Worm (Caenorhabditis elegans) whole organism, L2 larva: ENCODE data around the gene tsp-10.
A peak's percentile ranks its signal among the peaks of the same experiment; 100 is the strongest.

Experiments
- C34F6.9 ChIP-seq: fragments of 150-350 bp; optimal IDR thresholded peaks from 2 replicates; lab custom pipeline; 2014; ENCODE audit warnings: missing biosample characterization, missing genetic modification characterization
- F13H6.1 ChIP-seq: sonication (generic microtip); optimal IDR thresholded peaks from 2 replicates; lab custom pipeline; 2016; ENCODE audit warnings: missing genetic modification characterization, missing compliant biosample characterization
- R02D3.7 ChIP-seq: fragments of 150-350 bp; optimal IDR thresholded peaks from 2 replicates; lab custom pipeline; 2014; ENCODE audit warnings: missing biosample characterization, missing genetic modification characterization
- Y55F3AM.14 ChIP-seq: fragments of 200-800 bp; sonication (Bioruptor generic); optimal IDR thresholded peaks from 2 replicates; lab custom pipeline; 2018; ENCODE audit warnings: mild to moderate bottlenecking, missing genetic modification characterization, missing compliant biosample characterization
- ZK546.5 ChIP-seq: sonication (generic microtip); optimal IDR thresholded peaks from 2 replicates; lab custom pipeline; 2017; ENCODE audit warnings: missing biosample characterization, missing genetic modification characterization
- alr-1 ChIP-seq: fragments of 150-350 bp; optimal IDR thresholded peaks from 2 replicates; lab custom pipeline; 2014; ENCODE audit warnings: missing biosample characterization, missing genetic modification characterization
- aly-2 ChIP-seq: fragments of 150-350 bp; optimal IDR thresholded peaks from 2 replicates; lab custom pipeline; 2014; ENCODE audit warnings: missing biosample characterization, missing genetic modification characterization
- ama-1 ChIP-seq: fragments of 150-350 bp; optimal IDR thresholded peaks from 2 replicates; lab custom pipeline; 2018; ENCODE audit warnings: inconsistent platforms
- blmp-1 ChIP-seq: sonication (generic microtip); optimal IDR thresholded peaks from 2 replicates; lab custom pipeline; 2017; ENCODE audit warnings: missing genetic modification characterization, mild to moderate bottlenecking, missing compliant biosample characterization, antibody characterized with exemption, moderate library complexity; ENCODE audit not compliant: insufficient read depth
- ceh-16 ChIP-seq: fragments of 150-350 bp; optimal IDR thresholded peaks from 2 replicates; lab custom pipeline; 2014; ENCODE audit warnings: missing biosample characterization, missing genetic modification characterization
- ceh-82 ChIP-seq: fragments of 150-350 bp; optimal IDR thresholded peaks from 2 replicates; lab custom pipeline; 2014; ENCODE audit warnings: missing biosample characterization, missing genetic modification characterization
- crh-2 ChIP-seq: sonication (generic microtip); optimal IDR thresholded peaks from 2 replicates; lab custom pipeline; 2017; ENCODE audit warnings: missing biosample characterization, missing genetic modification characterization
- dmd-4 ChIP-seq: sonication (generic microtip); optimal IDR thresholded peaks from 2 replicates; lab custom pipeline; 2017; ENCODE audit warnings: missing biosample characterization, missing genetic modification characterization
- egl-27 ChIP-seq: sonication (generic microtip); optimal IDR thresholded peaks from 3 replicates; lab custom pipeline; 2017; ENCODE audit warnings: missing biosample characterization, missing genetic modification reagents, missing genetic modification characterization
- elt-1 ChIP-seq: fragments of 150-350 bp; optimal IDR thresholded peaks from 2 replicates; lab custom pipeline; 2014; ENCODE audit warnings: missing biosample characterization, missing genetic modification characterization
- elt-3 ChIP-seq: sonication (generic microtip); optimal IDR thresholded peaks from 2 replicates; lab custom pipeline; 2017; ENCODE audit warnings: missing biosample characterization, missing genetic modification characterization
- fos-1 ChIP-seq: fragments of 150-350 bp; optimal IDR thresholded peaks from 2 replicates; lab custom pipeline; 2014; ENCODE audit warnings: missing biosample characterization, missing genetic modification characterization
- gmeb-1 ChIP-seq: fragments of 150-350 bp; optimal IDR thresholded peaks from 2 replicates; lab custom pipeline; 2014; ENCODE audit warnings: missing biosample characterization, missing genetic modification characterization
- lin-11 ChIP-seq: fragments of 150-350 bp; sonication (generic microtip); optimal IDR thresholded peaks from 2 replicates; lab custom pipeline; 2014; ENCODE audit warnings: missing biosample characterization, missing genetic modification characterization, inconsistent platforms, mixed read lengths
- lin-13 ChIP-seq: fragments of 150-350 bp; optimal IDR thresholded peaks from 2 replicates; lab custom pipeline; 2014; ENCODE audit warnings: missing biosample characterization, missing genetic modification reagents, missing genetic modification characterization
- lin-39 ChIP-seq: fragments of 150-350 bp; optimal IDR thresholded peaks from 2 replicates; lab custom pipeline; 2014; ENCODE audit warnings: missing biosample characterization, missing genetic modification reagents, missing genetic modification characterization
- lsy-2 ChIP-seq, 2 experiments: fragments of 150-350 bp in 1 of 2; sonication (generic microtip) in 1 of 2; optimal IDR thresholded peaks; 2 replicates each; lab custom pipeline; 2014 to 2017; ENCODE audit warnings: missing biosample characterization in 2 of 2, missing genetic modification characterization in 2 of 2
- mab-5 ChIP-seq: fragments of 150-350 bp; optimal IDR thresholded peaks from 2 replicates; lab custom pipeline; 2014; ENCODE audit warnings: missing biosample characterization, missing genetic modification characterization
- mbf-1 ChIP-seq: sonication (generic microtip); optimal IDR thresholded peaks from 2 replicates; lab custom pipeline; 2017; ENCODE audit warnings: missing biosample characterization, missing genetic modification characterization
- mdl-1 ChIP-seq, 2 experiments: fragments of 150-350 bp in 1 of 2; sonication (generic microtip) in 1 of 2; optimal IDR thresholded peaks; 2 replicates each; lab custom pipeline; 2017; ENCODE audit warnings: missing biosample characterization in 2 of 2, missing genetic modification characterization in 2 of 2
- nhr-10 ChIP-seq: sonication (generic microtip); optimal IDR thresholded peaks from 2 replicates; lab custom pipeline; 2017; ENCODE audit warnings: missing biosample characterization, missing genetic modification characterization
- nhr-11 ChIP-seq: fragments of 150-350 bp; optimal IDR thresholded peaks from 2 replicates; lab custom pipeline; 2014; ENCODE audit warnings: missing biosample characterization, missing genetic modification characterization
- nhr-12 ChIP-seq: fragments of 150-350 bp; optimal IDR thresholded peaks from 2 replicates; lab custom pipeline; 2014; ENCODE audit warnings: missing biosample characterization, missing genetic modification characterization
- nhr-129 ChIP-seq: fragments of 150-350 bp; optimal IDR thresholded peaks from 2 replicates; lab custom pipeline; 2014; ENCODE audit warnings: missing biosample characterization, missing genetic modification characterization
- nhr-21 ChIP-seq: fragments of 150-350 bp; optimal IDR thresholded peaks from 2 replicates; lab custom pipeline; 2014; ENCODE audit warnings: missing biosample characterization, missing genetic modification characterization
- nhr-23 ChIP-seq: fragments of 150-350 bp; optimal IDR thresholded peaks from 2 replicates; lab custom pipeline; 2014; ENCODE audit warnings: missing biosample characterization, missing genetic modification reagents, missing genetic modification characterization
- nhr-237 ChIP-seq: fragments of 150-350 bp; optimal IDR thresholded peaks from 2 replicates; lab custom pipeline; 2014; ENCODE audit warnings: missing biosample characterization, missing genetic modification characterization
- nhr-25 ChIP-seq: fragments of 150-350 bp; sonication (generic microtip); optimal IDR thresholded peaks from 3 replicates; lab custom pipeline; 2014; ENCODE audit warnings: missing biosample characterization, missing genetic modification characterization
- nhr-6 ChIP-seq: fragments of 150-350 bp; optimal IDR thresholded peaks from 2 replicates; lab custom pipeline; 2014; ENCODE audit warnings: missing biosample characterization, missing genetic modification characterization
- nhr-77 ChIP-seq: fragments of 150-350 bp; optimal IDR thresholded peaks from 2 replicates; lab custom pipeline; 2014; ENCODE audit warnings: missing biosample characterization, missing genetic modification characterization
- peb-1 ChIP-seq: fragments of 150-350 bp; optimal IDR thresholded peaks from 2 replicates; lab custom pipeline; 2014; ENCODE audit warnings: missing biosample characterization, missing genetic modification characterization
- sem-4 ChIP-seq: fragments of 150-350 bp; optimal IDR thresholded peaks from 2 replicates; lab custom pipeline; 2014; ENCODE audit warnings: missing biosample characterization, missing genetic modification reagents, missing genetic modification characterization
- skn-1 ChIP-seq: sonication (generic microtip); optimal IDR thresholded peaks from 2 replicates; lab custom pipeline; 2017; ENCODE audit warnings: missing biosample characterization, missing genetic modification characterization
- sma-3 ChIP-seq: sonication (generic microtip); optimal IDR thresholded peaks from 2 replicates; lab custom pipeline; 2016; ENCODE audit warnings: missing genetic modification reagents, missing genetic modification characterization, missing compliant biosample characterization
- sma-9 ChIP-seq, 2 experiments: fragments of 150-350 bp in 1 of 2; sonication (generic microtip) in 1 of 2; optimal IDR thresholded peaks; 2 replicates each; lab custom pipeline; 2014 to 2016; ENCODE audit warnings: missing genetic modification characterization in 2 of 2, mild to moderate bottlenecking in 1 of 2, missing biosample characterization in 1 of 2, missing compliant biosample characterization in 1 of 2, missing genetic modification reagents in 1 of 2, moderate library complexity in 1 of 2
- snpc-4 ChIP-seq: fragments of 150-350 bp; optimal IDR thresholded peaks from 2 replicates; lab custom pipeline; 2014; ENCODE audit warnings: missing biosample characterization, missing genetic modification characterization
- unc-39 ChIP-seq: fragments of 150-350 bp; optimal IDR thresholded peaks from 2 replicates; lab custom pipeline; 2014; ENCODE audit warnings: missing biosample characterization, missing genetic modification characterization
- unc-55 ChIP-seq: fragments of 150-350 bp; sonication (generic microtip); optimal IDR thresholded peaks from 3 replicates; lab custom pipeline; 2014; ENCODE audit warnings: missing biosample characterization, missing genetic modification reagents, missing genetic modification characterization
- unc-62 ChIP-seq: fragments of 150-350 bp; optimal IDR thresholded peaks from 2 replicates; lab custom pipeline; 2014; ENCODE audit warnings: missing biosample characterization, missing genetic modification reagents, missing genetic modification characterization
- zag-1 ChIP-seq: fragments of 150-350 bp; optimal IDR thresholded peaks from 2 replicates; lab custom pipeline; 2014; ENCODE audit warnings: missing biosample characterization, missing genetic modification characterization
- ztf-1 ChIP-seq: fragments of 200-800 bp; sonication (Bioruptor generic); conservative IDR thresholded peaks from 2 replicates; pipeline ENCODE4 v1.3.6; 2022; ENCODE audit warnings: missing genetic modification characterization, missing compliant biosample characterization
- ztf-11 ChIP-seq: sonication (generic microtip); optimal IDR thresholded peaks from 2 replicates; lab custom pipeline; 2017; ENCODE audit warnings: missing biosample characterization, missing genetic modification characterization
- ztf-4 ChIP-seq: fragments of 150-350 bp; optimal IDR thresholded peaks from 2 replicates; lab custom pipeline; 2014; ENCODE audit warnings: missing biosample characterization, missing genetic modification characterization

The tsp-10 gene

DNA sequence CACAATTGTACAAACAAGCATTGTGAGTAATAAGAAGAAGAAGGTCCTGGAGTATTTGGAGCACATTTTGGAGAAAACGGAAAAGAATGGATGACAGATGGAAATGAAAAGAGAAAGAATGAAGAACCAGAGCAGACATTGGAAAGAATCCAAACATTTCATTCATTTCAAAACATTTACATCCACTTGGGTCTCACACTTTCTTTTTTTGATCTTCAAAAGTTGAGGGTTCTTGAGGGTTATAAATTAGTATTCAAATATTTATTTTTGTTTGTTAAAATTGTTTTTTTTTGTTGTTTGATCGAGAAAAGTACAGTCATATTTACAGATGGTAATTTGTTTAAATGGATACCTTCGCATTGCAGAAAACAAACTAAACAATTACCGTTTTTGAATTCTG lies 15.3 kb downstream of the tsp-10 start, which contains the start of gene T14B4.9:
Gene T14B4.9, minus strand, starts transcription at position 101 of the 400 bp plus-strand sequence.
- TF ChIP-seq unc-55 (GFP tag; lab: Kevin White, UChicago) (no peak), nhr-11 (tag; lab: Kevin White, UChicago) (no peak), nhr-129 (tag; lab: Kevin White, UChicago) (no peak), ztf-4 (no peak), nhr-77 (tag; lab: Kevin White, UChicago) (no peak), blmp-1 (tag; lab: Kevin White, UChicago) (no peak), mab-5 (tag; lab: Kevin White, UChicago) (no peak), ztf-11 (tag; lab: Kevin White, UChicago) (no peak), sma-9 (GFP tag; optimal IDR thresholded peaks at IDR 0.05; lab: Kevin White, UChicago) (no peak), sma-9 (tag; optimal IDR thresholded peaks at IDR 0.05; lab: Kevin White, UChicago) (no peak), elt-3 (no peak), nhr-23 (tag; lab: Kevin White, UChicago) (no peak), sma-3 (GFP tag; lab: Kevin White, UChicago) (no peak), skn-1 (tag; lab: Kevin White, UChicago) (no peak), aly-2 (tag; lab: Kevin White, UChicago) (no peak), elt-1 (tag; lab: Kevin White, UChicago) (no peak)

DNA sequence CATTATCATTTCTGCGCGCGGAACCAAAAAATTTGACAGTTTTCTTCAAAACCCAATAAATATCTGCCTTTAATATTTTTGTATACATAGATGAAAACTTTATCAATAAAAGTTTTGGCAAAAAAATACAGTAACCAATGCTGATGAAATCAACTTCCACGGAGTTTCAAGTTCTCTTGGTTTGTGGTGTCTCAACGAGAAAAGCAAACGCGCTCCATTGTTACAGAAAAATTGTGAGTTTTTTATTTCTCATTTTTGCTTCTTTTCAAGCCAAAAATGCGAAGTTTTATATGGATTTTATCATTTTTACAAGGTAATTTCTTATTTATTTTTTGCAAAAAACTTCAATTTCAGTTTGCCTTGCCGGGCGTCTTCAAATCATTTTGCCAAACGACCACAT lies 16.3 kb downstream of the tsp-10 start, which contains the start of gene T14B4.3:
Gene T14B4.3, plus strand, starts transcription at position 264 of the 400 bp plus-strand sequence.
- no peak for TF ChIP-seq peb-1 (tag; lab: Kevin White, UChicago)
- TF ChIP-seq nhr-23 (tag; lab: Kevin White, UChicago), result no peak
- no peak for TF ChIP-seq dmd-4 (tag; lab: Kevin White, UChicago)
- no peak for TF ChIP-seq Y55F3AM.14 (GFP tag; lab: Kevin White, UChicago)
- no peak for TF ChIP-seq ceh-16
- peak; percentile 65 for TF ChIP-seq nhr-129 (tag; lab: Kevin White, UChicago)
- no peak for TF ChIP-seq alr-1 (tag; lab: Kevin White, UChicago)
- TF ChIP-seq C34F6.9 (tag; lab: Kevin White, UChicago), result peak; percentile 78
- no peak for TF ChIP-seq ztf-1 (GFP tag; lab: Robert Waterston, UW)
- TF ChIP-seq unc-62 (GFP tag; lab: Kevin White, UChicago), result no peak
- TF ChIP-seq fos-1 (tag; lab: Kevin White, UChicago), result peak; percentile 29
- no peak for TF ChIP-seq mab-5 (tag; lab: Kevin White, UChicago)
- TF ChIP-seq elt-1 (tag; lab: Kevin White, UChicago), result no peak
- peak; percentile 2 for TF ChIP-seq snpc-4
- no peak for TF ChIP-seq sem-4 (tag; lab: Kevin White, UChicago)
- peak; percentile 47 for TF ChIP-seq lin-13
- peak; percentile 66 for TF ChIP-seq gmeb-1 (tag; lab: Kevin White, UChicago)
- TF ChIP-seq ztf-4, result no peak
- no peak for TF ChIP-seq ama-1 (lab: Kevin White, UChicago)
- no peak for TF ChIP-seq skn-1 (tag; lab: Kevin White, UChicago)
- TF ChIP-seq crh-2, result peak; percentile 68
- TF ChIP-seq R02D3.7 (tag; lab: Kevin White, UChicago), result no peak
- peak; percentile 87 for TF ChIP-seq unc-55 (GFP tag; lab: Kevin White, UChicago)
- TF ChIP-seq ceh-82 (tag; lab: Kevin White, UChicago), result no peak
- no peak for TF ChIP-seq egl-27 (tag; lab: Kevin White, UChicago)
- no peak for TF ChIP-seq nhr-6 (tag; lab: Kevin White, UChicago)
- TF ChIP-seq nhr-25 (tag; lab: Kevin White, UChicago), result no peak
- TF ChIP-seq ztf-11 (tag; lab: Kevin White, UChicago), result no peak
- TF ChIP-seq lsy-2 (tag; optimal IDR thresholded peaks at IDR 0.05; lab: Kevin White, UChicago), result peak; percentile 25 to 87
- TF ChIP-seq elt-3, result no peak
- TF ChIP-seq blmp-1 (tag; lab: Kevin White, UChicago), result no peak
- TF ChIP-seq lin-11 (tag; lab: Kevin White, UChicago), result no peak
- no peak for TF ChIP-seq nhr-12 (tag; lab: Kevin White, UChicago)
- peak; percentile 51 for TF ChIP-seq sma-9 (GFP tag; optimal IDR thresholded peaks at IDR 0.05; lab: Kevin White, UChicago)
- no peak for TF ChIP-seq sma-9 (tag; optimal IDR thresholded peaks at IDR 0.05; lab: Kevin White, UChicago)
- no peak for TF ChIP-seq aly-2 (tag; lab: Kevin White, UChicago)
- TF ChIP-seq zag-1, result no peak
- no peak for TF ChIP-seq mbf-1 (tag; lab: Kevin White, UChicago)
- no peak for TF ChIP-seq nhr-77 (tag; lab: Kevin White, UChicago)
- TF ChIP-seq mdl-1 (tag; optimal IDR thresholded peaks at IDR 0.05; lab: Kevin White, UChicago), result no peak
- no peak for TF ChIP-seq unc-39
- no peak for TF ChIP-seq ZK546.5
- peak; percentile 72 for TF ChIP-seq sma-3 (GFP tag; lab: Kevin White, UChicago)
- no peak for TF ChIP-seq nhr-11 (tag; lab: Kevin White, UChicago)
- TF ChIP-seq nhr-237 (tag; lab: Kevin White, UChicago), result no peak
- TF ChIP-seq lin-39 (tag; lab: Kevin White, UChicago), result no peak
- peak; percentile 40 for TF ChIP-seq nhr-21
- peak; percentile 50 for TF ChIP-seq F13H6.1 (tag; lab: Kevin White, UChicago)
- no peak for TF ChIP-seq nhr-10 (tag; lab: Kevin White, UChicago)
